Worm (Caenorhabditis elegans) whole organism, young adult: Measurements from ENCODE around the gene C17C3.15.

ENCODE experiments used
- C17E4.6 ChIP-seq: fragments of 200-800 bp; sonication (Bioruptor generic); IDR thresholded peaks from 2 replicates; pipeline ENCODE4 v1.3.6; 2022; ENCODE audit warnings: missing genetic modification reagents, missing genetic modification characterization, missing compliant biosample characterization
- ama-1 ChIP-seq, 3 experiments: fragments of 150-350 bp in 1 of 3; sonication (generic microtip) in 2 of 3; optimal IDR thresholded peaks; 2 replicates each; lab custom pipeline; 2014 to 2018; ENCODE audit warnings: missing biosample characterization in 2 of 3, missing genetic modification characterization in 2 of 3, missing genetic modification reagents in 2 of 3
- athp-1 ChIP-seq: sonication (generic microtip); optimal IDR thresholded peaks from 2 replicates; lab custom pipeline; 2017; ENCODE audit warnings: mild to moderate bottlenecking, missing genetic modification characterization, missing compliant biosample characterization
- attf-5 ChIP-seq: fragments of 200-800 bp; sonication (Bioruptor generic); optimal IDR thresholded peaks from 2 replicates; lab custom pipeline; 2018; ENCODE audit warnings: mild to moderate bottlenecking, missing genetic modification characterization, missing compliant biosample characterization
- lag-1 ChIP-seq: fragments of 200-800 bp; sonication (Bioruptor generic); IDR thresholded peaks from 2 replicates; pipeline ENCODE4 v1.3.6; 2022; ENCODE audit warnings: missing genetic modification reagents, missing genetic modification characterization, missing compliant biosample characterization
- madf-3 ChIP-seq: fragments of 200-800 bp; sonication (Bioruptor generic); IDR thresholded peaks from 2 replicates; pipeline ENCODE4 v1.3.6; 2022; ENCODE audit warnings: missing genetic modification reagents, missing genetic modification characterization, missing compliant biosample characterization
- nfya-2 ChIP-seq: fragments of 200-800 bp; sonication (Bioruptor generic); IDR thresholded peaks from 2 replicates; pipeline ENCODE4 v1.3.6; 2022; ENCODE audit warnings: missing genetic modification reagents, missing genetic modification characterization, missing compliant biosample characterization
- sea-2 ChIP-seq: fragments of 200-800 bp; sonication (Bioruptor generic); IDR thresholded peaks from 2 replicates; pipeline ENCODE4 v1.3.6; 2022; ENCODE audit warnings: missing genetic modification characterization, missing compliant biosample characterization
- unc-62 ChIP-seq: fragments of 150-350 bp; optimal IDR thresholded peaks from 2 replicates; lab custom pipeline; 2014; ENCODE audit warnings: missing biosample characterization, missing genetic modification reagents, missing genetic modification characterization
- ztf-25 ChIP-seq: fragments of 200-800 bp; sonication (Bioruptor generic); IDR thresholded peaks from 2 replicates; pipeline ENCODE4 v1.3.6; 2022; ENCODE audit warnings: missing genetic modification reagents, missing genetic modification characterization, missing compliant biosample characterization
- ztf-6 ChIP-seq: fragments of 200-800 bp; sonication (Bioruptor generic); IDR thresholded peaks from 2 replicates; pipeline ENCODE4 v1.3.6; 2022; ENCODE audit warnings: missing genetic modification reagents, missing genetic modification characterization, missing compliant biosample characterization

DNA sequence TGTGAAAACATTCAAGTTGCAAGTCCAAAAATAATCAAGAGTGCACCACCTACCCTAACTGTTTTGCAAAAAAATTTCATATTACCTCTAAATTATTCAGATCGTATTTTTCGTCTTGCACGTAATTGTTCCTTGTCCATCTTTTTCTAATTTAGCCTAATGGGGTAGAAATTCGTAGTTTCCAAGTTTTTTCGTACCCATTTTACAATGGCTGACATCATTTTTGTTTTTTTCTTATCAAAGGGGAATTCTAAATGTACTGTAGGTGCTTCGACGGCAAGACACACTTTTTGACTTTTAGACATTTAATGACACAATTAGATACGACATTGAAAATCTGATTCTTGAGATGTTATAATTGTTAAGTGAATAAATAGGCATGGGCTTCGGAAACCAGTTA, 34.0 kb downstream of the C17C3.15 start:
- TF ChIP-seq madf-3 (no peak), unc-62 (no peak), ztf-25 (GFP tag; lab: Robert Waterston, UW) (no peak), C17E4.6 (GFP tag; lab: Robert Waterston, UW) (no peak), nfya-2 (GFP tag; lab: Robert Waterston, UW) (no peak), attf-5 (GFP tag; lab: Kevin White, UChicago) (no peak), ztf-6 (GFP tag; lab: Robert Waterston, UW) (no peak), ama-1 (optimal IDR thresholded peaks at IDR 0.05; lab: Kevin White, UChicago) (no peak), ama-1 (GFP tag; optimal IDR thresholded peaks at IDR 0.05; lab: Kevin White, UChicago) (no peak), lag-1 (GFP tag; lab: Robert Waterston, UW) (no peak), athp-1 (tag; lab: Kevin White, UChicago) (no peak), sea-2 (GFP tag; lab: Robert Waterston, UW) (no peak)
